Worm (Caenorhabditis elegans) whole organism, late embryonic: ENCODE data around the gene swt-1.

Source experiments
- C08G9.2 ChIP-seq: sonication (generic microtip); optimal IDR thresholded peaks from 2 replicates; lab custom pipeline; 2016; ENCODE audit warnings: mild to moderate bottlenecking, missing genetic modification characterization, moderate library complexity, missing compliant biosample characterization
- ama-1 ChIP-seq: fragments of 150-350 bp; optimal IDR thresholded peaks from 2 replicates; lab custom pipeline; 2014
- elt-2 ChIP-seq: sonication (generic microtip); optimal IDR thresholded peaks from 2 replicates; lab custom pipeline; 2016; ENCODE audit warnings: missing genetic modification reagents, missing genetic modification characterization, missing compliant biosample characterization
- fkh-6 ChIP-seq: sonication (generic microtip); optimal IDR thresholded peaks from 2 replicates; lab custom pipeline; 2016; ENCODE audit warnings: missing genetic modification characterization, missing compliant biosample characterization
- hlh-13 ChIP-seq: fragments of 200-800 bp; sonication (Bioruptor generic); optimal IDR thresholded peaks from 2 replicates; lab custom pipeline; 2018; ENCODE audit warnings: mild to moderate bottlenecking, missing genetic modification characterization, missing compliant biosample characterization
- hlh-15 ChIP-seq: sonication (generic microtip); optimal IDR thresholded peaks from 2 replicates; lab custom pipeline; 2016; ENCODE audit warnings: missing genetic modification characterization, missing compliant biosample characterization
- lin-11 ChIP-seq: fragments of 200-800 bp; sonication (Bioruptor generic); optimal IDR thresholded peaks from 2 replicates; lab custom pipeline; 2018; ENCODE audit warnings: mild to moderate bottlenecking, missing genetic modification characterization, missing compliant biosample characterization
- odd-2 ChIP-seq: sonication (generic microtip); optimal IDR thresholded peaks from 2 replicates; lab custom pipeline; 2017; ENCODE audit warnings: antibody characterized with exemption, mild to moderate bottlenecking, missing genetic modification characterization, missing compliant biosample characterization
- tbx-2 ChIP-seq: sonication (generic microtip); optimal IDR thresholded peaks from 2 replicates; lab custom pipeline; 2016; ENCODE audit warnings: missing genetic modification characterization, missing compliant biosample characterization
- ztf-16 ChIP-seq: sonication (generic microtip); optimal IDR thresholded peaks from 2 replicates; lab custom pipeline; 2017; ENCODE audit warnings: missing genetic modification characterization, missing compliant biosample characterization

ce11 chrIV:293995-294700 is 13.2 kb upstream of the swt-1 start:
- TF ChIP-seq odd-2 (tag; lab: Kevin White, UChicago) (no peak), C08G9.2 (tag; lab: Kevin White, UChicago) (no peak), ama-1 (lab: Kevin White, UChicago) (no peak), ztf-16 (tag; lab: Kevin White, UChicago) (no peak), lin-11 (tag; lab: Kevin White, UChicago) (no peak), tbx-2 (tag; lab: Kevin White, UChicago) (no peak), hlh-15 (no peak), fkh-6 (tag; lab: Kevin White, UChicago) (no peak), elt-2 (tag; lab: Kevin White, UChicago) (no peak), hlh-13 (GFP tag; lab: Kevin White, UChicago) (no peak)
